Fruit fly (Drosophila melanogaster) whole organism, pupa: ENCODE measurements around the gene CG13720.

Source experiments
- CG14655 ChIP-seq: fragments of 200-800 bp; sonication (Bioruptor generic); optimal IDR thresholded peaks from 3 replicates; lab custom pipeline; 2017; ENCODE audit warnings: mild to moderate bottlenecking, missing biosample characterization, missing genetic modification reagents, missing genetic modification characterization
- CG32121 ChIP-seq: fragments of 200-800 bp; sonication (Bioruptor generic); IDR thresholded peaks from 2 replicates; pipeline ENCODE4 v1.3.6; 2022; ENCODE audit warnings: missing biosample characterization, missing genetic modification characterization
- CG34367 ChIP-seq: fragments of 200-800 bp; sonication (Bioruptor generic); optimal IDR thresholded peaks from 2 replicates; lab custom pipeline; 2018; ENCODE audit warnings: missing biosample characterization, mild to moderate bottlenecking, missing genetic modification characterization
- CG8159 ChIP-seq: fragments of 200-800 bp; sonication (Bioruptor generic); optimal IDR thresholded peaks from 3 replicates; lab custom pipeline; 2018; ENCODE audit warnings: missing biosample characterization, mild to moderate bottlenecking, missing genetic modification characterization, moderate library complexity
- EcR ChIP-seq: fragments of 200-800 bp; sonication (Bioruptor generic); optimal IDR thresholded peaks from 3 replicates; lab custom pipeline; 2019; ENCODE audit warnings: missing biosample characterization, missing genetic modification characterization, mild to moderate bottlenecking, moderate library complexity, missing genetic modification reagents
- Pif1A ChIP-seq: fragments of 200-800 bp; sonication (Bioruptor generic); optimal IDR thresholded peaks from 3 replicates; lab custom pipeline; 2016; ENCODE audit warnings: missing biosample characterization, missing genetic modification characterization
- Snoo ChIP-seq: fragments of 200-800 bp; sonication (Bioruptor generic); optimal IDR thresholded peaks from 3 replicates; lab custom pipeline; 2017; ENCODE audit warnings: missing biosample characterization, mild to moderate bottlenecking, missing genetic modification characterization, inconsistent platforms
- rn ChIP-seq: fragments of 200-800 bp; sonication (Bioruptor generic); IDR thresholded peaks from 2 replicates; pipeline ENCODE4 v1.3.6; 2022; ENCODE audit warnings: missing biosample characterization, missing genetic modification characterization

dm6 chr3L:4521809-4522208, 21.5 kb upstream of the CG13720 start:
- TF ChIP-seq CG34367 (no peak), CG14655 (GFP tag; lab: Kevin White, UChicago) (no peak), Snoo (tag; lab: Kevin White, UChicago) (no peak), rn (GFP tag; lab: Robert Waterston, UW) (no peak), CG32121 (GFP tag; lab: Robert Waterston, UW) (no peak), CG8159 (no peak), Pif1A (no peak), EcR (no peak)
